Worm (Caenorhabditis elegans): ENCODE data around the gene rnf-113.

rnf-113 gene

ce11 chrIII:10706481-10706880, 51.0 kb downstream of the rnf-113 start:
- no peak for TF ChIP-seq ceh-28 (tag; optimal IDR thresholded peaks at IDR 0.05)
- TF ChIP-seq fkh-10 (GFP tag; optimal IDR thresholded peaks at IDR 0.05), result no peak
- no peak for TF ChIP-seq tbx-2 (tag; optimal IDR thresholded peaks at IDR 0.05)
- no peak for TF ChIP-seq nhr-76 (tag; optimal IDR thresholded peaks at IDR 0.05)
- TF ChIP-seq nhr-237 (tag; optimal IDR thresholded peaks at IDR 0.05), result no peak
- TF ChIP-seq mml-1 (tag; optimal IDR thresholded peaks at IDR 0.05), result no peak
- TF ChIP-seq unc-39 (tag; optimal IDR thresholded peaks at IDR 0.05), result no peak
- TF ChIP-seq mdl-1 (tag; optimal IDR thresholded peaks at IDR 0.05), result no peak
- TF ChIP-seq nhr-67 (tag; optimal IDR thresholded peaks at IDR 0.05), result no peak
- no peak for TF ChIP-seq elt-2 (tag; optimal IDR thresholded peaks at IDR 0.05)
- no peak for TF ChIP-seq eor-1 (tag; optimal IDR thresholded peaks at IDR 0.05)
- no peak for TF ChIP-seq egl-27 (tag; optimal IDR thresholded peaks at IDR 0.05)
